Fruit fly (Drosophila melanogaster) whole organism, embryonic: Measurements from ENCODE around the gene CG7557.

Experiments used
- Aef1 ChIP-seq: fragments of 200-800 bp; sonication (Bioruptor generic); IDR thresholded peaks from 3 replicates; pipeline ENCODE4 v1.3.6; 2022; ENCODE audit warnings: missing biosample characterization, missing genetic modification characterization
- Atf3 ChIP-seq: fragments of 200-800 bp; sonication (Bioruptor generic); optimal IDR thresholded peaks from 3 replicates; lab custom pipeline; 2016; ENCODE audit warnings: missing biosample characterization, missing genetic modification characterization
- BtbVII ChIP-seq: fragments of 200-800 bp; sonication (Bioruptor generic); optimal IDR thresholded peaks from 3 replicates; lab custom pipeline; 2017; ENCODE audit warnings: missing biosample characterization, mild to moderate bottlenecking, missing genetic modification characterization
- CG10959 ChIP-seq: fragments of 200-800 bp; sonication (Bioruptor generic); IDR thresholded peaks from 2 replicates; pipeline ENCODE4 v1.3.6; 2022; ENCODE audit warnings: missing biosample characterization, missing genetic modification characterization
- CG12104 ChIP-seq: fragments of 200-800 bp; sonication (Bioruptor generic); optimal IDR thresholded peaks from 3 replicates; lab custom pipeline; 2016; ENCODE audit warnings: missing biosample characterization, missing genetic modification characterization
- CG12219 ChIP-seq: fragments of 200-800 bp; sonication (Bioruptor generic); optimal IDR thresholded peaks from 3 replicates; lab custom pipeline; 2018; ENCODE audit warnings: missing biosample characterization, mild to moderate bottlenecking, missing genetic modification characterization
- CG12391 ChIP-seq: fragments of 200-800 bp; sonication (Bioruptor generic); optimal IDR thresholded peaks from 3 replicates; lab custom pipeline; 2018; ENCODE audit warnings: missing biosample characterization, mild to moderate bottlenecking, missing genetic modification characterization, moderate library complexity
- CG12769 ChIP-seq: fragments of 200-800 bp; sonication (Bioruptor generic); optimal IDR thresholded peaks from 2 replicates; lab custom pipeline; 2019; ENCODE audit warnings: missing biosample characterization, mild to moderate bottlenecking, missing genetic modification characterization, moderate library complexity
- CG1602 ChIP-seq: fragments of 200-800 bp; sonication (Bioruptor generic); optimal IDR thresholded peaks from 3 replicates; lab custom pipeline; 2016; ENCODE audit warnings: missing biosample characterization, missing genetic modification characterization
- CG2875 ChIP-seq: fragments of 200-800 bp; sonication (Bioruptor generic); optimal IDR thresholded peaks from 2 replicates; lab custom pipeline; 2017; ENCODE audit warnings: missing biosample characterization, mild to moderate bottlenecking, missing genetic modification characterization, missing genetic modification reagents
- CG33213 ChIP-seq: fragments of 200-800 bp; sonication (Bioruptor generic); optimal IDR thresholded peaks from 3 replicates; lab custom pipeline; 2016; ENCODE audit warnings: missing biosample characterization, missing genetic modification characterization
- CG3407 ChIP-seq: fragments of 200-800 bp; sonication (Bioruptor generic); optimal IDR thresholded peaks from 2 replicates; lab custom pipeline; 2018; ENCODE audit warnings: missing biosample characterization, mild to moderate bottlenecking, missing genetic modification characterization
- CG34376 ChIP-seq: fragments of 200-800 bp; sonication (Bioruptor generic); optimal IDR thresholded peaks from 2 replicates; lab custom pipeline; 2018; ENCODE audit warnings: missing biosample characterization, mild to moderate bottlenecking, missing genetic modification characterization
- CG4360 ChIP-seq: fragments of 200-800 bp; sonication (Bioruptor generic); IDR thresholded peaks from 2 replicates; pipeline ENCODE4 v1.3.6; 2022; ENCODE audit warnings: missing biosample characterization, missing genetic modification characterization
- CG4424 ChIP-seq: fragments of 200-800 bp; sonication (Bioruptor generic); optimal IDR thresholded peaks from 3 replicates; lab custom pipeline; 2016; ENCODE audit warnings: missing biosample characterization, missing genetic modification characterization
- CG4617 ChIP-seq: fragments of 200-800 bp; sonication (Bioruptor generic); optimal IDR thresholded peaks from 3 replicates; lab custom pipeline; 2016; ENCODE audit warnings: missing biosample characterization, missing genetic modification characterization, borderline replicate concordance
- CG4854 ChIP-seq: fragments of 200-800 bp; sonication (Bioruptor generic); optimal IDR thresholded peaks from 2 replicates; lab custom pipeline; 2016; ENCODE audit warnings: missing biosample characterization, missing genetic modification characterization, inconsistent platforms
- CG7963 ChIP-seq: fragments of 200-800 bp; sonication (Bioruptor generic); IDR thresholded peaks from 3 replicates; pipeline ENCODE4 v1.3.6; 2022; ENCODE audit warnings: missing biosample characterization, missing genetic modification characterization; ENCODE audit not compliant: partially characterized antibody
- CG8924 ChIP-seq: fragments of 200-800 bp; optimal IDR thresholded peaks from 3 replicates; lab custom pipeline; 2019; ENCODE audit warnings: missing biosample characterization, mild to moderate bottlenecking, missing genetic modification characterization, moderate library complexity
- CG9215 ChIP-seq: fragments of 200-800 bp; sonication (Bioruptor generic); IDR thresholded peaks from 2 replicates; pipeline ENCODE4 v1.3.6; 2022; ENCODE audit warnings: missing biosample characterization, missing genetic modification characterization
- CG9727 ChIP-seq: fragments of 200-800 bp; sonication (Bioruptor generic); optimal IDR thresholded peaks from 3 replicates; lab custom pipeline; 2017; ENCODE audit warnings: missing biosample characterization, mild to moderate bottlenecking, missing genetic modification characterization
- CG9876 ChIP-seq: fragments of 200-800 bp; sonication (Bioruptor generic); optimal IDR thresholded peaks from 2 replicates; lab custom pipeline; 2016; ENCODE audit warnings: missing biosample characterization, missing genetic modification characterization
- Dek ChIP-seq: fragments of 200-800 bp; sonication (Bioruptor generic); optimal IDR thresholded peaks from 3 replicates; lab custom pipeline; 2019; ENCODE audit warnings: missing biosample characterization, mild to moderate bottlenecking, missing genetic modification characterization, moderate library complexity
- E2f1 ChIP-seq: fragments of 200-800 bp; sonication (Bioruptor generic); IDR thresholded peaks from 2 replicates; pipeline ENCODE4 v1.3.6; 2022; ENCODE audit warnings: missing biosample characterization, missing genetic modification characterization
- Hand ChIP-seq: fragments of 200-800 bp; sonication (Bioruptor generic); optimal IDR thresholded peaks from 2 replicates; lab custom pipeline; 2017; ENCODE audit warnings: mild to moderate bottlenecking, missing biosample characterization, missing genetic modification reagents, missing genetic modification characterization
- Hr39 ChIP-seq: fragments of >200 bp; optimal IDR thresholded peaks from 2 replicates; lab custom pipeline; 2017
- MBD-R2 ChIP-seq: fragments of 200-800 bp; sonication (Bioruptor generic); IDR thresholded peaks from 2 replicates; pipeline ENCODE4 v1.3.6; 2022; ENCODE audit warnings: missing biosample characterization, missing genetic modification characterization
- Trl ChIP-seq, 3 experiments: fragments of >200 bp in 2 of 3; fragments of 200-800 bp in 1 of 3; sonication (Bioruptor generic) in 1 of 3; optimal IDR thresholded peaks; 2 replicates in 1 of 3; 3 replicates in 2 of 3; lab custom pipeline; 2016 to 2017; ENCODE audit warnings: missing biosample characterization in 1 of 3, missing genetic modification characterization in 1 of 3
- caup ChIP-seq: fragments of 200-800 bp; sonication (Bioruptor generic); optimal IDR thresholded peaks from 3 replicates; lab custom pipeline; 2017; ENCODE audit warnings: missing biosample characterization, mild to moderate bottlenecking, missing genetic modification characterization, moderate library complexity; ENCODE audit not compliant: severe bottlenecking
- chm ChIP-seq: fragments of 200-800 bp; sonication (Bioruptor generic); IDR thresholded peaks from 2 replicates; pipeline ENCODE4 v1.3.6; 2022; ENCODE audit warnings: missing biosample characterization, missing genetic modification characterization
- crol ChIP-seq: fragments of 200-800 bp; sonication (Bioruptor generic); IDR thresholded peaks from 2 replicates; pipeline ENCODE4 v1.3.6; 2022; ENCODE audit warnings: missing biosample characterization, missing genetic modification characterization
- dati ChIP-seq: fragments of 200-800 bp; sonication (Bioruptor generic); IDR thresholded peaks from 2 replicates; pipeline ENCODE4 v1.3.6; 2022; ENCODE audit warnings: missing biosample characterization, missing genetic modification characterization
- dm ChIP-seq: fragments of 200-800 bp; sonication (Bioruptor generic); optimal IDR thresholded peaks from 3 replicates; lab custom pipeline; 2016; ENCODE audit warnings: missing biosample characterization, missing genetic modification characterization
- dmrt11E ChIP-seq: fragments of 200-800 bp; sonication (Bioruptor generic); optimal IDR thresholded peaks from 3 replicates; lab custom pipeline; 2018; ENCODE audit warnings: missing biosample characterization, mild to moderate bottlenecking, missing genetic modification characterization, moderate library complexity
- eve ChIP-seq, 2 experiments: fragments of >200 bp; optimal IDR thresholded peaks; 2 replicates each; lab custom pipeline; 2017; ENCODE audit warnings: missing biosample characterization in 2 of 2, missing genetic modification characterization in 2 of 2
- fd3F ChIP-seq: fragments of 200-800 bp; sonication (Bioruptor generic); optimal IDR thresholded peaks from 2 replicates; lab custom pipeline; 2018; ENCODE audit warnings: missing biosample characterization, mild to moderate bottlenecking, missing genetic modification characterization, moderate library complexity
- grn ChIP-seq: fragments of 200-800 bp; sonication (Bioruptor generic); optimal IDR thresholded peaks from 3 replicates; lab custom pipeline; 2017; ENCODE audit warnings: missing biosample characterization, missing genetic modification characterization
- gsb ChIP-seq: fragments of 200-800 bp; sonication (Bioruptor generic); IDR thresholded peaks from 2 replicates; pipeline ENCODE4 v1.3.6; 2022; ENCODE audit warnings: missing biosample characterization, missing genetic modification characterization
- ind ChIP-seq: fragments of 200-800 bp; sonication (Bioruptor generic); optimal IDR thresholded peaks from 3 replicates; lab custom pipeline; 2016; ENCODE audit warnings: missing biosample characterization, missing genetic modification characterization
- inv ChIP-seq: fragments of 200-800 bp; sonication (Bioruptor generic); IDR thresholded peaks from 2 replicates; pipeline ENCODE4 v1.3.6; 2022; ENCODE audit warnings: missing biosample characterization, missing genetic modification characterization; ENCODE audit not compliant: partially characterized antibody
- lilli ChIP-seq: fragments of 200-800 bp; sonication (Bioruptor generic); optimal IDR thresholded peaks from 3 replicates; lab custom pipeline; 2016; ENCODE audit warnings: missing biosample characterization, missing genetic modification characterization
- otp ChIP-seq: fragments of 200-800 bp; sonication (Bioruptor generic); IDR thresholded peaks from 3 replicates; pipeline ENCODE4, ENCODE4 v1.3.6; 2022; ENCODE audit warnings: missing biosample characterization, missing genetic modification characterization
- zfh2 ChIP-seq: fragments of 200-800 bp; sonication (Bioruptor generic); optimal IDR thresholded peaks from 2 replicates; lab custom pipeline; 2016; ENCODE audit warnings: missing biosample characterization, missing genetic modification characterization

The CG7557 gene

dm6 chr3L:11416495-11417272 lies 28.3 kb upstream of the CG7557 start (continued):
- TF ChIP-seq lilli (GFP tag; lab: Kevin White, UChicago) (peak; percentile 72), CG12104 (GFP tag; lab: Kevin White, UChicago) (peak; percentile 81), CG9215 (GFP tag; lab: Robert Waterston, UW) (peak; percentile 49), Trl (optimal IDR thresholded peaks at IDR 0.05; lab: Kevin White, UChicago) (no peak), Trl (GFP tag; optimal IDR thresholded peaks at IDR 0.05; lab: Kevin White, UChicago) (peak; percentile 86), dati (GFP tag; lab: Robert Waterston, UW) (peak; percentile 93), fd3F (GFP tag; lab: Kevin White, UChicago) (no peak), Aef1 (GFP tag; lab: Robert Waterston, UW) (peak; percentile 86), CG9876 (GFP tag; lab: Kevin White, UChicago) (peak; percentile 76), zfh2 (GFP tag; lab: Kevin White, UChicago) (no peak), crol (GFP tag; lab: Robert Waterston, UW) (peak; percentile 52), dmrt11E (peak; percentile 89), E2f1 (GFP tag; lab: Robert Waterston, UW) (peak; percentile 91), CG8924 (no peak), Hand (GFP tag; lab: Kevin White, UChicago) (no peak), CG12769 (tag; lab: Kevin White, UChicago) (peak; percentile 73), Atf3 (GFP tag; lab: Kevin White, UChicago) (peak; percentile 74), Hr39 (lab: Kevin White, UChicago) (no peak), eve (GFP tag; optimal IDR thresholded peaks at IDR 0.05; lab: Kevin White, UChicago) (peak; percentile 7 to 91), otp (GFP tag; lab: Robert Waterston, UW) (peak; percentile 95), ind (peak; percentile 78), CG1602 (GFP tag; lab: Kevin White, UChicago) (peak; percentile 75), CG4360 (GFP tag; lab: Robert Waterston, UW) (peak; percentile 86), CG4854 (peak; percentile 71), chm (peak; percentile 96), BtbVII (GFP tag; lab: Kevin White, UChicago) (peak; percentile 7), CG12391 (tag; lab: Kevin White, UChicago) (peak; percentile 78), CG10959 (GFP tag; lab: Robert Waterston, UW) (peak; percentile 96), CG2875 (peak; percentile 89), caup (peak; percentile 34), CG33213 (GFP tag; lab: Kevin White, UChicago) (peak; percentile 86), grn (GFP tag; lab: Kevin White, UChicago) (peak; percentile 57), dm (peak; percentile 75), MBD-R2 (GFP tag; lab: Robert Waterston, UW) (peak; percentile 56), CG12219 (GFP tag; lab: Kevin White, UChicago) (peak; percentile 66), CG34376 (GFP tag; lab: Kevin White, UChicago) (no peak), CG9727 (GFP tag; lab: Kevin White, UChicago) (peak; percentile 80), CG4617 (peak; percentile 61), CG4424 (peak; percentile 88), gsb (GFP tag; lab: Robert Waterston, UW) (peak; percentile 62), CG3407 (GFP tag; lab: Kevin White, UChicago) (peak; percentile 87), CG7963 (GFP tag; lab: Robert Waterston, UW) (no peak), inv (GFP tag; lab: Robert Waterston, UW) (no peak), Dek (tag; lab: Kevin White, UChicago) (peak; percentile 58)
